Fruit fly (Drosophila melanogaster) Kc167 (cell line): ENCODE measurements around the gene ERp44.

ENCODE experiments used
- Myc ChIP-seq: fragments of >200 bp; optimal IDR thresholded peaks from 2 replicates; lab custom pipeline; 2017; ENCODE audit warnings: missing external identifiers
- Sin3A ChIP-seq: fragments of >200 bp; optimal IDR thresholded peaks from 2 replicates; lab custom pipeline; 2018; ENCODE audit warnings: missing external identifiers
- h ChIP-seq: fragments of >200 bp; optimal IDR thresholded peaks from 3 replicates; lab custom pipeline; 2018; ENCODE audit warnings: missing external identifiers
- insv ChIP-seq: fragments of >200 bp; optimal IDR thresholded peaks from 3 replicates; lab custom pipeline; 2018; ENCODE audit warnings: missing external identifiers
- psq ChIP-seq: fragments of >200 bp; optimal IDR thresholded peaks from 2 replicates; lab custom pipeline; 2017; ENCODE audit warnings: missing external identifiers
- ttk ChIP-seq: sonication (Bioruptor generic); optimal IDR thresholded peaks from 2 replicates; lab custom pipeline; 2017; ENCODE audit warnings: missing external identifiers

The ERp44 gene

dm6 chrX:16275168-16275853 lies 22.2 kb downstream of the ERp44 start:
- TF ChIP-seq ttk (lab: Kevin White, UChicago) (no peak), Sin3A (lab: Kevin White, UChicago) (no peak), psq (no peak), h (lab: Kevin White, UChicago) (no peak), Myc (lab: Kevin White, UChicago) (no peak), insv (no peak)

DNA sequence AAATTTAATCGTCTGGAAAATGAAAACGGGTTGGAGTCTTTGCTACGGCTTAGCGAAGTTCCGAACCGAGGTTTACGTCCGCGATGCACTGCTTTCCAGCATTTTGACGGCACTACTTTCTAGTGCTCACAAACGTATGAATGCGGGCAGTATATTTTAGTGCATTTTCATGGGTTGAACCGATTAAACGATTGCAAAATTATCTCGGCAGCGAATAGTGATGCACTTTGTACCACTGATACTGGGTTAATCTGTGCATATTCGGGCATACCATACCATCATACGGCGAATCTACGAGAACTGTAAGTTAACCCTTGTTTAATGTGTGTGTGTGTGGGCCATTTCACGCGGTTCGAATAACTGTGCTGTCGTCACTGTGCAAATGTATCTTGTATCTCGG lies 26.7 kb downstream of the ERp44 start, which contains the start of gene Mfe2:
Mfe2 (plus strand) TSS at position 157 of the 400 bp plus-strand sequence.
- TF ChIP-seq h (lab: Kevin White, UChicago) (no peak), psq (no peak), Sin3A (lab: Kevin White, UChicago) (no peak), Myc (lab: Kevin White, UChicago) (no peak), ttk (lab: Kevin White, UChicago) (no peak), insv (no peak)

DNA sequence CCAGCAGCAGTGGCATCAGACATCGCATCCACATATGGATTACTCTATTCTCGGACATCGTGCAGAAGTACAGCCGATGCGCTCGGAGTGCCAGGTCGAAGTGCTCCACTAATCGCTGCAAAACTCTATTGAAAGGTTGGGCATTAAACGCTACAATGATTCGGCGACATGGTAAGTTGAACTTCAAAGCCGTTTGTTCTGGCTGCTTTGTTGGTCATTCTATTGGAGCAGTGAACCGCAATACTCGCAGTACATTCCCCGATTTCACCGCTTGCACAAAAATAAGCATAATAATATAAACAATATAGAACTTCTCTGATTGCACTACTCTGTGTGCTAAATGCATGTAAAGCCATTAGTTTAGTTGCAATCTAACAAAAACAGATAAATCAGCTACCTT lies 31.1 kb downstream of the ERp44 start, which contains the start of gene CG12507:
CG12507 (minus strand) TSS at position 101 of the 400 bp plus-strand sequence.
- TF ChIP-seq Sin3A (lab: Kevin White, UChicago) (no peak), h (lab: Kevin White, UChicago) (no peak), psq (no peak), insv (no peak), ttk (lab: Kevin White, UChicago) (no peak), Myc (lab: Kevin White, UChicago) (no peak)

- TF ChIP-seq ttk (lab: Kevin White, UChicago): no peak
- TF ChIP-seq insv: no peak
- no peak for TF ChIP-seq h (lab: Kevin White, UChicago)
- TF ChIP-seq Sin3A (lab: Kevin White, UChicago): no peak
- TF ChIP-seq psq: no peak
- TF ChIP-seq Myc (lab: Kevin White, UChicago): no peak
Observed at dm6 chrX:16263415-16263814, 34.1 kb downstream of the ERp44 start.

dm6 chrX:16244731-16245130 lies 52.8 kb downstream of the ERp44 start:
- no peak for TF ChIP-seq h (lab: Kevin White, UChicago)
- no peak for TF ChIP-seq insv
- TF ChIP-seq Myc (lab: Kevin White, UChicago): no peak
- TF ChIP-seq Sin3A (lab: Kevin White, UChicago): no peak
- TF ChIP-seq ttk (lab: Kevin White, UChicago): no peak
- TF ChIP-seq psq: no peak

DNA sequence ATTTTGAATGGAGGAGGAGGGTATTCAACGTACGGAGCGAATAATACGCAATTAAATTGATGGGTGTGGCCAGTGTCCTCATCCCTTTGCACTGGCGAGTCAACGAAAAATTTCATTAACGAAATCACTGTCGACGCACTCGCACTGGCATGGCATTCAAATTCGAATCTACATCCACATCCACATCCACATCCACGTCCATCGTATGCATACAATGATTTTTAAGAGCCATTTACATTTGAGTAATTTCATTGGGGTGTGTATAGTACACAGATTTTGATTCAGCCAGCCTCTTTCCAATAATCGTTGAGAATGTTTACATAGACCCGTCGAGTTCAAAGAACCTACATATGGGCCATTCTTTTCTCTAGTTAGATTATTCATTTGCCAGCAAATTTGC lies 53.5 kb downstream of the ERp44 start:
- TF ChIP-seq psq: no peak
- no peak for TF ChIP-seq ttk (lab: Kevin White, UChicago)
